Worm (Caenorhabditis elegans) whole organism, late embryonic: Measurements from ENCODE around the gene hot-6.

Experiments used
- C08G9.2 ChIP-seq: sonication (generic microtip); optimal IDR thresholded peaks from 2 replicates; lab custom pipeline; 2016; ENCODE audit warnings: mild to moderate bottlenecking, missing genetic modification characterization, moderate library complexity, missing compliant biosample characterization
- C38D4.7 ChIP-seq: fragments of 200-800 bp; sonication (Bioruptor generic); optimal IDR thresholded peaks from 2 replicates; lab custom pipeline; 2018; ENCODE audit warnings: mild to moderate bottlenecking, missing genetic modification characterization, moderate library complexity, missing compliant biosample characterization
- F13H6.1 ChIP-seq: sonication (generic microtip); optimal IDR thresholded peaks from 2 replicates; lab custom pipeline; 2016; ENCODE audit warnings: missing genetic modification characterization, missing compliant biosample characterization
- K09A11.1 ChIP-seq: sonication (generic microtip); optimal IDR thresholded peaks from 2 replicates; lab custom pipeline; 2017; ENCODE audit warnings: antibody characterized with exemption, mild to moderate bottlenecking, missing genetic modification characterization, missing compliant biosample characterization; ENCODE audit not compliant: insufficient read depth
- ama-1 ChIP-seq: fragments of 150-350 bp; optimal IDR thresholded peaks from 2 replicates; lab custom pipeline; 2014
- ceh-22 ChIP-seq: sonication (generic microtip); optimal IDR thresholded peaks from 2 replicates; lab custom pipeline; 2017; ENCODE audit warnings: missing biosample characterization, missing genetic modification characterization
- ceh-31 ChIP-seq: sonication (generic microtip); optimal IDR thresholded peaks from 2 replicates; lab custom pipeline; 2016; ENCODE audit warnings: missing genetic modification characterization, missing compliant biosample characterization
- ceh-48 ChIP-seq: sonication (generic microtip); optimal IDR thresholded peaks from 2 replicates; lab custom pipeline; 2016; ENCODE audit warnings: missing genetic modification characterization, inconsistent platforms, missing compliant biosample characterization
- ceh-9 ChIP-seq: sonication (generic microtip); optimal IDR thresholded peaks from 2 replicates; lab custom pipeline; 2016; ENCODE audit warnings: mild to moderate bottlenecking, missing genetic modification characterization, inconsistent platforms, missing compliant biosample characterization
- che-1 ChIP-seq: sonication (generic microtip); optimal IDR thresholded peaks from 2 replicates; lab custom pipeline; 2016; ENCODE audit warnings: mild to moderate bottlenecking, missing genetic modification characterization, missing compliant biosample characterization
- dmd-4 ChIP-seq: sonication (generic microtip); optimal IDR thresholded peaks from 2 replicates; lab custom pipeline; 2016; ENCODE audit warnings: borderline replicate concordance, missing genetic modification characterization, missing compliant biosample characterization
- elt-2 ChIP-seq: sonication (generic microtip); optimal IDR thresholded peaks from 2 replicates; lab custom pipeline; 2016; ENCODE audit warnings: missing genetic modification reagents, missing genetic modification characterization, missing compliant biosample characterization
- elt-4 ChIP-seq: sonication (generic microtip); optimal IDR thresholded peaks from 2 replicates; lab custom pipeline; 2016; ENCODE audit warnings: missing genetic modification characterization, missing compliant biosample characterization
- fax-1 ChIP-seq: sonication (generic microtip); optimal IDR thresholded peaks from 2 replicates; lab custom pipeline; 2016; ENCODE audit warnings: missing genotype, missing genetic modification characterization, missing compliant biosample characterization
- fkh-10 ChIP-seq: fragments of 150-350 bp; optimal IDR thresholded peaks from 2 replicates; lab custom pipeline; 2014; ENCODE audit warnings: missing biosample characterization, missing genetic modification reagents, missing genetic modification characterization
- gmeb-2 ChIP-seq: sonication (generic microtip); optimal IDR thresholded peaks from 2 replicates; lab custom pipeline; 2016; ENCODE audit warnings: missing genetic modification characterization, inconsistent platforms, missing compliant biosample characterization
- hlh-13 ChIP-seq: fragments of 200-800 bp; sonication (Bioruptor generic); optimal IDR thresholded peaks from 2 replicates; lab custom pipeline; 2018; ENCODE audit warnings: mild to moderate bottlenecking, missing genetic modification characterization, missing compliant biosample characterization
- hlh-30 ChIP-seq: sonication (generic microtip); optimal IDR thresholded peaks from 2 replicates; lab custom pipeline; 2017; ENCODE audit warnings: antibody characterized with exemption, missing genetic modification characterization, missing compliant biosample characterization; ENCODE audit not compliant: insufficient read depth
- hlh-8 ChIP-seq: sonication (generic microtip); optimal IDR thresholded peaks from 2 replicates; lab custom pipeline; 2016; ENCODE audit warnings: missing genotype, missing genetic modification characterization, missing compliant biosample characterization
- lim-6 ChIP-seq: sonication (generic microtip); optimal IDR thresholded peaks from 2 replicates; lab custom pipeline; 2016; ENCODE audit warnings: missing genetic modification characterization, missing compliant biosample characterization
- nhr-232 ChIP-seq: sonication (generic microtip); optimal IDR thresholded peaks from 2 replicates; lab custom pipeline; 2016; ENCODE audit warnings: missing genetic modification characterization, missing compliant biosample characterization
- npax-4 ChIP-seq: sonication (generic microtip); optimal IDR thresholded peaks from 2 replicates; lab custom pipeline; 2016; ENCODE audit warnings: missing genetic modification characterization, missing compliant biosample characterization
- pat-9 ChIP-seq: fragments of 200-800 bp; sonication (Bioruptor generic); optimal IDR thresholded peaks from 2 replicates; lab custom pipeline; 2018; ENCODE audit warnings: mild to moderate bottlenecking, missing genetic modification characterization, moderate library complexity, missing compliant biosample characterization
- pqm-1 ChIP-seq: sonication (generic microtip); optimal IDR thresholded peaks from 2 replicates; lab custom pipeline; 2016; ENCODE audit warnings: missing genetic modification characterization, missing compliant biosample characterization
- ref-2 ChIP-seq: sonication (generic microtip); optimal IDR thresholded peaks from 2 replicates; lab custom pipeline; 2016; ENCODE audit warnings: missing genetic modification characterization, missing compliant biosample characterization
- sdc-2 ChIP-seq: sonication (generic microtip); optimal IDR thresholded peaks from 2 replicates; lab custom pipeline; 2016; ENCODE audit warnings: missing genotype, missing genetic modification characterization, missing compliant biosample characterization
- syd-9 ChIP-seq: sonication (generic microtip); optimal IDR thresholded peaks from 2 replicates; lab custom pipeline; 2016; ENCODE audit warnings: mild to moderate bottlenecking, missing genetic modification characterization, moderate library complexity, missing compliant biosample characterization
- unc-55 ChIP-seq: sonication (generic microtip); optimal IDR thresholded peaks from 2 replicates; lab custom pipeline; 2017; ENCODE audit warnings: missing biosample characterization, missing genetic modification reagents, missing genetic modification characterization
- zip-5 ChIP-seq: sonication (generic microtip); optimal IDR thresholded peaks from 2 replicates; lab custom pipeline; 2016; ENCODE audit warnings: missing genetic modification characterization, missing compliant biosample characterization
- ztf-16 ChIP-seq: sonication (generic microtip); optimal IDR thresholded peaks from 2 replicates; lab custom pipeline; 2017; ENCODE audit warnings: missing genetic modification characterization, missing compliant biosample characterization

Gene hot-6

DNA sequence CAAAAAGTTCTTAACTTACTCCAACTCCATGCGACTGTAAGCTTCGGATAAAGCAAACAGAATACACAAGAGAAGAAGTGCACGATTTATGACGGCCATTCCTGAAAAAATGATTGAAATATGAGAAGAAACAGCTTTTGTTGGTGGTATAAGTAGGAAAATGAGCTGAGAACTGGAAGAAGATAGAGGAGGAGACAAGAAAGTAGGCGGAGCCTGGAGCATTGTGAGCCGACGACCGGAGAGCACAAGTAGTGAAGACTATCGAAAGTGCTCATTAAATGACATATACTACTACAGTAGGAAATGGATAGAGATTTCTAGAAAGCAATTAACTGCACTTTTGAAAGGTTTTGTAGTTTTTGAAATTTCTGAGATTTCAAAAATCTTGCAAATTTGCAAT is 42.8 kb upstream of the hot-6 start, which contains the start of gene nlp-80:
Gene nlp-80, minus strand, starts transcription at position 101 of the 400 bp plus-strand sequence.
- TF ChIP-seq pqm-1 (tag; lab: Kevin White, UChicago) (no peak), fkh-10 (GFP tag; lab: Kevin White, UChicago) (no peak), unc-55 (GFP tag; lab: Kevin White, UChicago) (no peak), elt-4 (no peak), sdc-2 (no peak), ceh-9 (tag; lab: Kevin White, UChicago) (no peak), npax-4 (no peak)

DNA sequence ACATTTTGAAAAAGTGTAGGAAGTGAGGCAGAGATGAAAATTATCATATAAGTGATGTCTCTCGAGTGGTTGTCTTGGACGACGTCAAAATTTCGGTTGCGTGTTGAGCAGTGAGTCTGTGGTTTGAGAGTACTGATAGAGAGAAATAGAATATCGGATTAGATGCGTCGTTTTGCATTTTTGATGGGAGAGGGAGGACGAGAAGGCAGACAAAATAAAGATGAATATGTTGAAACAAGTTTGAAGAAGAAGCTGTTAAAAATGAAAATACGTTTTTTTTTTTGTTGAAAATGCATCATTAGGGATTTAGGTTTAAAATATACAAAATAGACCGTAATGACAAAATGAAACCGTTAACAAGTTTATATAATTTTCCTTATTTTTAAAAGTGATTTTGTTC is 40.4 kb upstream of the hot-6 start, which contains the start of gene T04C12.9:
Gene T04C12.9, minus strand, starts transcription at position 101 of the 400 bp plus-strand sequence.
- TF ChIP-seq nhr-232 (tag; lab: Kevin White, UChicago) (no peak), unc-55 (GFP tag; lab: Kevin White, UChicago) (no peak), ref-2 (tag; lab: Kevin White, UChicago) (no peak), gmeb-2 (tag; lab: Kevin White, UChicago) (no peak), npax-4 (no peak), pat-9 (tag; lab: Kevin White, UChicago) (no peak), lim-6 (tag; lab: Kevin White, UChicago) (no peak), ama-1 (no peak)

- TF ChIP-seq syd-9 (tag; lab: Kevin White, UChicago) (no peak), ceh-48 (tag; lab: Kevin White, UChicago) (no peak), F13H6.1 (tag; lab: Kevin White, UChicago) (no peak), hlh-30 (tag; lab: Kevin White, UChicago) (no peak), elt-2 (no peak), fax-1 (no peak), che-1 (tag; lab: Kevin White, UChicago) (no peak), zip-5 (tag; lab: Kevin White, UChicago) (no peak), ceh-22 (no peak)
Observed at ce11 chrV:11061887-11062286, 39.1 kb upstream of the hot-6 start.

ce11 chrV:11060239-11060984 is 37.7 kb upstream of the hot-6 start, which contains the start of gene T04C12.11:
TSS of gene T04C12.11 (minus strand) at chrV:11060289.
- no peak for TF ChIP-seq hlh-13 (GFP tag; lab: Kevin White, UChicago)
- TF ChIP-seq C38D4.7 (GFP tag; lab: Kevin White, UChicago), result no peak
- no peak for TF ChIP-seq hlh-8 (tag; lab: Kevin White, UChicago)
- TF ChIP-seq K09A11.1 (tag; lab: Kevin White, UChicago), result no peak
- TF ChIP-seq ztf-16 (tag; lab: Kevin White, UChicago), result no peak
- no peak for TF ChIP-seq ceh-31 (tag; lab: Kevin White, UChicago)
- TF ChIP-seq, all 69 proteins: peak for 0

- no peak for TF ChIP-seq C08G9.2 (tag; lab: Kevin White, UChicago)
- no peak for TF ChIP-seq pat-9 (tag; lab: Kevin White, UChicago)
- TF ChIP-seq elt-2, result peak; percentile 45
Observed at ce11 chrV:11059180-11059579, 36.4 kb upstream of the hot-6 start, which contains the start of gene T04C12.1. TSS of gene T04C12.1 (minus strand) at chrV:11059269.

DNA sequence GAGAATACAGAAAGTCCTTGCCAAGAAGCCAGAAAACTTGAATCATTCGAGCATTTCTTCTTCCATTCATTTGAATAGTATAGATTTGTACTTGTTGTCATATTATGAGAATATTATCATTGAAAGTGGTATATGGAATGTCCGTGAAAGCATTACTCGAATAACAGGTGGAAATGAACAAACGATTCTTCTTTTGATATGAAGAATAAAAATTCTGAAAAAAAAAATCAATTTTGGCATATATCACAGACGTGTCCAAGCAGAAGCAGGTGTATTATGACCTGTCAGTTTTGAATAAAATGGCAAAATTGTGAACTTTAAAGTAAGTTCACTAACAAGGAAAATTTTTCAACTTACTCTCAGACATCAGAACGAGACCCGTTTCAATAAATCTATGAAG is 34.3 kb upstream of the hot-6 start, which contains the start of gene srh-75:
Gene srh-75, minus strand, starts transcription at position 101 of the 400 bp plus-strand sequence.
- no peak for TF ChIP-seq ceh-31 (tag; lab: Kevin White, UChicago)
- no peak for TF ChIP-seq lim-6 (tag; lab: Kevin White, UChicago)
- TF ChIP-seq dmd-4 (tag; lab: Kevin White, UChicago), result no peak
